Worm (Caenorhabditis elegans): Measurements from ENCODE around the gene srz-82.

- TF ChIP-seq nhr-11 (tag; optimal IDR thresholded peaks at IDR 0.05): no peak
- no peak for TF ChIP-seq ama-1 (optimal IDR thresholded peaks at IDR 0.05)
- no peak for TF ChIP-seq pag-3 (tag; optimal IDR thresholded peaks at IDR 0.05; ENCODE audit: borderline replicate concordance)
- TF ChIP-seq tbx-2 (tag; optimal IDR thresholded peaks at IDR 0.05): no peak
- no peak for TF ChIP-seq fax-1 (tag; optimal IDR thresholded peaks at IDR 0.05)
- TF ChIP-seq ceh-19 (GFP tag; optimal IDR thresholded peaks at IDR 0.05): no peak
- TF ChIP-seq sox-4 (tag; optimal IDR thresholded peaks at IDR 0.05): no peak
- TF ChIP-seq Y22D7AL.16 (tag; optimal IDR thresholded peaks at IDR 0.05): no peak
- TF ChIP-seq C38D4.7 (GFP tag; optimal IDR thresholded peaks at IDR 0.05): no peak
- TF ChIP-seq K02D7.2 (tag; optimal IDR thresholded peaks at IDR 0.05): no peak
These were observed 48.8 kb downstream of the srz-82 start for ce11 chrIV:3531535-3531934.
